Fruit fly (Drosophila melanogaster): ENCODE results near the gene CG3939.

The CG3939 gene

DNA sequence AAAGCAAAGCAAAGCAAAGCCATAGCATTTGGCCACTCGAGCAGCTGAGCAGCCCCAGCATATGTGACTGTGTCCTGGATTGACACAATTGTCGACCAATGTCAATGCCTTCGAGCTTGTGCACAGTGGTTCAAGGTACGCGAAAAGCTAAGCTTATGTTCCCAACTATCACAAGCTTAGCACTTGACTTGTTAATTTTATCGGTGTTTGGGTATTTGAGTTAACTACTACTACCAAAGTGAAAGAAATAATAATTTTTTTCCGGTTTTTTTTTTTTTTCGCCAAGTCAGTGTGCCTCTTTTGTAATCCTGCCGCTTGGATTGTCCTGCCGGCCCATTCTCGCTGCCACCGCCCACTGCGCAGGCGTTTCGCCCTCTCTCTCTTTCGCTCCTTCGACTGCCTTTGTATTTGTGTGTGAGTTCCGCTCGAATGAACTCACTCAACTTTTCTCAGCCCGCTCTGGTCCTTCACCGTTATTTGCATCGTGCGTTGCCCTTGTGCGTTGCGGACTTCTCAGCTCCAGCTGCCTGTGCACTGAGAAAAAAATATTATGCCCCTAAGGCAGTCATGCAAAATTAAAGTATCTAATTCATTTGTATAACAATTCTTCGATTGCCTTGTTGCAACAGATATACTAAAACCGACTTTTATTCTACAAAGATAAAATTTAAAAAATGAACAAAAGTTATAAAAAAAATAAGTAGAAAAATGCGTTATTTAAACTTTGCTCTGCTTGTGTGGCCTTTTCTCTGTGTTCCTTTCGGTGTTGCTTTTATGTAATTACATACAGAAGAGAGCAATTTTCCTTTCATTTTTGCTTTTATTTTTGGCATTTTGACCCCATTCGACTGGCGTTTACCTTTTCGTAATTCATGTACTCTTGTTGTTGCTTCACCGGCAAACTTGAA, 31.3 kb downstream of the CG3939 start:
- TF ChIP-seq dac (GFP tag; optimal IDR thresholded peaks at IDR 0.05): no peak
- no peak for TF ChIP-seq CG6854 (GFP tag; optimal IDR thresholded peaks at IDR 0.05)
- TF ChIP-seq CG31627 (GFP tag; optimal IDR thresholded peaks at IDR 0.05): peak; percentile 41
- TF ChIP-seq lz (GFP tag; optimal IDR thresholded peaks at IDR 0.05): peak; percentile 47
- peak; percentile 52 for TF ChIP-seq topi (GFP tag; optimal IDR thresholded peaks at IDR 0.05)
- TF ChIP-seq CG1621 (tag; optimal IDR thresholded peaks at IDR 0.05): no peak
- TF ChIP-seq CG11294 (GFP tag; IDR thresholded peaks at IDR 0.05): peak; percentile 41
- TF ChIP-seq CG11902 (GFP tag; optimal IDR thresholded peaks at IDR 0.05): peak; percentile 22
- peak; percentile 31 for TF ChIP-seq CG6808 (GFP tag; optimal IDR thresholded peaks at IDR 0.05)
- TF ChIP-seq Ets21C (GFP tag; optimal IDR thresholded peaks at IDR 0.05): peak; percentile 31
- peak in 1 of 2 experiments; percentile 26 for TF ChIP-seq salr (GFP tag; optimal IDR thresholded peaks at IDR 0.05)
- TF ChIP-seq CG11762 (GFP tag; optimal IDR thresholded peaks at IDR 0.05; ENCODE audit: insufficient read depth): peak; percentile 2
- no peak for TF ChIP-seq CG4318 (GFP tag; optimal IDR thresholded peaks at IDR 0.05)
- TF ChIP-seq Met (GFP tag; optimal IDR thresholded peaks at IDR 0.05): peak; percentile 59
- TF ChIP-seq fkh (GFP tag; optimal IDR thresholded peaks at IDR 0.05): no peak
- peak; percentile 71 for TF ChIP-seq svp (GFP tag)
- TF ChIP-seq Hr39 (GFP tag; optimal IDR thresholded peaks at IDR 0.05): peak; percentile 36
- no peak for TF ChIP-seq CG9139 (GFP tag; optimal IDR thresholded peaks at IDR 0.05)
- peak; percentile 51 for TF ChIP-seq CG6792 (GFP tag; optimal IDR thresholded peaks at IDR 0.05)
- TF ChIP-seq Eip75B (GFP tag; optimal IDR thresholded peaks at IDR 0.05): peak; percentile 55
- peak; percentile 28 for TF ChIP-seq net (GFP tag; optimal IDR thresholded peaks at IDR 0.05)
- no peak for TF ChIP-seq CG16779 (tag; optimal IDR thresholded peaks at IDR 0.05)
- TF ChIP-seq Eip78C (GFP tag): peak; percentile 87
- TF ChIP-seq Sox15 (GFP tag; optimal IDR thresholded peaks at IDR 0.05): peak; percentile 23
- TF ChIP-seq fd85E (GFP tag; optimal IDR thresholded peaks at IDR 0.05): peak; percentile 31
- peak; percentile 27 for TF ChIP-seq CG10631 (GFP tag; optimal IDR thresholded peaks at IDR 0.05)
- peak; percentile 45 for TF ChIP-seq cyc (GFP tag; optimal IDR thresholded peaks at IDR 0.05)
- TF ChIP-seq Eip93F (GFP tag; optimal IDR thresholded peaks at IDR 0.05): no peak
- TF ChIP-seq CG7368 (GFP tag; optimal IDR thresholded peaks at IDR 0.05): peak; percentile 64
- peak; percentile 51 for TF ChIP-seq acj6 (GFP tag; optimal IDR thresholded peaks at IDR 0.05)
- TF ChIP-seq achi (GFP tag; optimal IDR thresholded peaks at IDR 0.05): peak; percentile 60
- peak; percentile 48 for TF ChIP-seq Sox102F (GFP tag; optimal IDR thresholded peaks at IDR 0.05)
- TF ChIP-seq eg (GFP tag; IDR thresholded peaks at IDR 0.05): peak; percentile 69
- TF ChIP-seq CG8319 (GFP tag; optimal IDR thresholded peaks at IDR 0.05): peak; percentile 23
- no peak for TF ChIP-seq ss (GFP tag; optimal IDR thresholded peaks at IDR 0.05)
- peak; percentile 57 for TF ChIP-seq Smox (GFP tag; optimal IDR thresholded peaks at IDR 0.05)
- TF ChIP-seq CG6276 (GFP tag; optimal IDR thresholded peaks at IDR 0.05): peak; percentile 19
- TF ChIP-seq esn (GFP tag; optimal IDR thresholded peaks at IDR 0.05): peak; percentile 52
- no peak for TF ChIP-seq CG3032 (tag; optimal IDR thresholded peaks at IDR 0.05)
- peak; percentile 9 for TF ChIP-seq fd59A (GFP tag; optimal IDR thresholded peaks at IDR 0.05)
- peak; percentile 7; the same call in 1 of the 2 replicates for TF ChIP-seq CG15336 (GFP tag; IDR thresholded peaks at IDR 0.05)
- peak; percentile 79 for TF ChIP-seq CG6163 (GFP tag; IDR thresholded peaks at IDR 0.05)
- TF ChIP-seq Lpt (GFP tag; optimal IDR thresholded peaks at IDR 0.05): no peak
- TF ChIP-seq Blimp-1 (GFP tag; optimal IDR thresholded peaks at IDR 0.05): no peak
- TF ChIP-seq pdm3 (GFP tag; optimal IDR thresholded peaks at IDR 0.05): peak; percentile 33
- peak; percentile 33 for TF ChIP-seq vri (GFP tag; optimal IDR thresholded peaks at IDR 0.05)
- TF ChIP-seq dsx (GFP tag; optimal IDR thresholded peaks at IDR 0.05; ENCODE audit: poor library complexity, severe bottlenecking): no peak
- TF ChIP-seq CG10669 (GFP tag; optimal IDR thresholded peaks at IDR 0.05): peak; percentile 47
- TF ChIP-seq OdsH (GFP tag; optimal IDR thresholded peaks at IDR 0.05): peak; percentile 41
- TF ChIP-seq Sox14 (GFP tag; optimal IDR thresholded peaks at IDR 0.05): peak; percentile 28

Measured in whole organism, prepupa.